Fruit fly (Drosophila melanogaster): Measurements from ENCODE around the gene CG9372.

- TF ChIP-seq spab (GFP tag; optimal IDR thresholded peaks at IDR 0.05), result no peak
- TF ChIP-seq CG16779 (tag; optimal IDR thresholded peaks at IDR 0.05), result no peak
- TF ChIP-seq CG31627 (GFP tag; optimal IDR thresholded peaks at IDR 0.05), result peak; percentile 13
Measured at dm6 chr3L:19630701-19631100, 24.7 kb downstream of the CG9372 start.
